Fruit fly (Drosophila melanogaster) whole organism, embryonic: ENCODE data around the gene Ugt37A3.

Experiments used
- ATbp ChIP-seq: fragments of 200-800 bp; sonication (Bioruptor generic); optimal IDR thresholded peaks from 2 replicates; lab custom pipeline; 2017; ENCODE audit warnings: missing biosample characterization, mild to moderate bottlenecking, missing genetic modification characterization, missing genetic modification reagents
- Abd-B ChIP-seq: fragments of 200-800 bp; sonication (Bioruptor generic); optimal IDR thresholded peaks from 2 replicates; lab custom pipeline; 2018; ENCODE audit warnings: missing biosample characterization, mild to moderate bottlenecking, missing genetic modification characterization, moderate library complexity
- BtbVII ChIP-seq: fragments of 200-800 bp; sonication (Bioruptor generic); optimal IDR thresholded peaks from 3 replicates; lab custom pipeline; 2017; ENCODE audit warnings: missing biosample characterization, mild to moderate bottlenecking, missing genetic modification characterization
- CG11093 ChIP-seq: fragments of 200-800 bp; sonication (Bioruptor generic); IDR thresholded peaks from 3 replicates; pipeline ENCODE4 v1.3.6; 2022; ENCODE audit warnings: missing biosample characterization, missing genetic modification characterization
- CG12299 ChIP-seq: fragments of 200-800 bp; sonication (Bioruptor generic); optimal IDR thresholded peaks from 2 replicates; lab custom pipeline; 2018; ENCODE audit warnings: missing biosample characterization, mild to moderate bottlenecking, missing genetic modification characterization
- CG13775 ChIP-seq: fragments of 200-800 bp; sonication (Bioruptor generic); optimal IDR thresholded peaks from 3 replicates; lab custom pipeline; 2017; ENCODE audit warnings: missing biosample characterization, mild to moderate bottlenecking, missing genetic modification characterization
- CG14014 ChIP-seq: fragments of 200-800 bp; sonication (Bioruptor generic); IDR thresholded peaks from 2 replicates; pipeline ENCODE4 v1.3.6; 2022; ENCODE audit warnings: missing biosample characterization, missing genetic modification characterization
- CG14710 ChIP-seq: fragments of 200-800 bp; sonication (Bioruptor generic); optimal IDR thresholded peaks from 3 replicates; lab custom pipeline; 2019; ENCODE audit warnings: missing biosample characterization, mild to moderate bottlenecking, missing genetic modification characterization, moderate library complexity
- CG14860 ChIP-seq: fragments of 200-800 bp; sonication (Bioruptor generic); IDR thresholded peaks from 3 replicates; pipeline ENCODE4 v1.3.6; 2022; ENCODE audit warnings: missing biosample characterization, missing genetic modification characterization; ENCODE audit not compliant: partially characterized antibody
- CG15011 ChIP-seq: fragments of 200-800 bp; sonication (Bioruptor generic); optimal IDR thresholded peaks from 3 replicates; lab custom pipeline; 2018; ENCODE audit warnings: missing biosample characterization, mild to moderate bottlenecking, missing genetic modification characterization
- CG15696 ChIP-seq: fragments of 200-800 bp; sonication (Bioruptor generic); optimal IDR thresholded peaks from 2 replicates; lab custom pipeline; 2019; ENCODE audit warnings: missing biosample characterization, mild to moderate bottlenecking, missing genetic modification characterization, moderate library complexity
- CG17568 ChIP-seq: fragments of 200-800 bp; sonication (Bioruptor generic); optimal IDR thresholded peaks from 2 replicates; lab custom pipeline; 2018; ENCODE audit warnings: missing biosample characterization, mild to moderate bottlenecking, missing genetic modification characterization, moderate library complexity
- CG3163 ChIP-seq: fragments of 200-800 bp; sonication (Bioruptor generic); optimal IDR thresholded peaks from 3 replicates; lab custom pipeline; 2016; ENCODE audit warnings: missing biosample characterization, missing genetic modification characterization
- CG32767 ChIP-seq: fragments of 200-800 bp; sonication (Bioruptor generic); IDR thresholded peaks from 2 replicates; pipeline ENCODE4 v1.3.6; 2022; ENCODE audit warnings: missing biosample characterization, missing genetic modification characterization
- CG3847 ChIP-seq: fragments of 200-800 bp; sonication (Bioruptor generic); IDR thresholded peaks from 2 replicates; pipeline ENCODE4 v1.3.6; 2022; ENCODE audit warnings: missing biosample characterization, missing genetic modification characterization
- CG42726 ChIP-seq: fragments of 200-800 bp; sonication (Bioruptor generic); IDR thresholded peaks from 2 replicates; pipeline ENCODE4 v1.3.6; 2022; ENCODE audit warnings: missing biosample characterization, missing genetic modification characterization; ENCODE audit not compliant: partially characterized antibody
- CG4282 ChIP-seq: fragments of 200-800 bp; sonication (Bioruptor generic); optimal IDR thresholded peaks from 2 replicates; lab custom pipeline; 2016; ENCODE audit warnings: missing biosample characterization, missing genetic modification characterization
- CG6854 ChIP-seq: fragments of 200-800 bp; sonication (Bioruptor generic); optimal IDR thresholded peaks from 3 replicates; lab custom pipeline; 2017; ENCODE audit warnings: missing biosample characterization, mild to moderate bottlenecking, missing genetic modification characterization
- CG7357 ChIP-seq: fragments of 200-800 bp; sonication (Bioruptor generic); IDR thresholded peaks from 3 replicates; pipeline ENCODE4 v1.3.6; 2022; ENCODE audit warnings: missing biosample characterization, missing genetic modification characterization
- CG9437 ChIP-seq: fragments of 200-800 bp; sonication (Bioruptor generic); optimal IDR thresholded peaks from 2 replicates; lab custom pipeline; 2018; ENCODE audit warnings: missing biosample characterization, mild to moderate bottlenecking, missing genetic modification characterization
- D19B ChIP-seq: fragments of 200-800 bp; sonication (Bioruptor generic); optimal IDR thresholded peaks from 2 replicates; lab custom pipeline; 2017; ENCODE audit warnings: missing biosample characterization, mild to moderate bottlenecking, missing genetic modification characterization
- Dip2 ChIP-seq: fragments of 200-800 bp; sonication (Bioruptor generic); IDR thresholded peaks from 2 replicates; pipeline ENCODE4 v1.3.6; 2022; ENCODE audit warnings: missing biosample characterization, missing genetic modification characterization
- Fer2 ChIP-seq: fragments of 200-800 bp; sonication (Bioruptor generic); optimal IDR thresholded peaks from 2 replicates; lab custom pipeline; 2018; ENCODE audit warnings: missing biosample characterization, mild to moderate bottlenecking, missing genetic modification characterization, moderate library complexity
- Fer3 ChIP-seq: fragments of 200-800 bp; sonication (Bioruptor generic); optimal IDR thresholded peaks from 2 replicates; lab custom pipeline; 2018; ENCODE audit warnings: missing biosample characterization, mild to moderate bottlenecking, missing genetic modification characterization, moderate library complexity
- HLH54F ChIP-seq: fragments of 200-800 bp; sonication (Bioruptor generic); optimal IDR thresholded peaks from 3 replicates; lab custom pipeline; 2016; ENCODE audit warnings: missing biosample characterization, missing genetic modification characterization
- HmgZ ChIP-seq: fragments of 200-800 bp; sonication (Bioruptor generic); optimal IDR thresholded peaks from 2 replicates; lab custom pipeline; 2018; ENCODE audit warnings: missing biosample characterization, mild to moderate bottlenecking, missing genetic modification characterization
- Lim3 ChIP-seq: fragments of 200-800 bp; sonication (Bioruptor generic); IDR thresholded peaks from 2 replicates; pipeline ENCODE4 v1.3.6; 2022; ENCODE audit warnings: missing biosample characterization, missing genetic modification characterization
- MBD-R2 ChIP-seq: fragments of 200-800 bp; sonication (Bioruptor generic); IDR thresholded peaks from 2 replicates; pipeline ENCODE4 v1.3.6; 2022; ENCODE audit warnings: missing biosample characterization, missing genetic modification characterization
- NC2α ChIP-seq: fragments of 200-800 bp; sonication (Bioruptor generic); optimal IDR thresholded peaks from 2 replicates; lab custom pipeline; 2016; ENCODE audit warnings: missing biosample characterization, missing genetic modification characterization
- NFAT ChIP-seq: fragments of 200-800 bp; sonication (Bioruptor generic); IDR thresholded peaks from 2 replicates; pipeline ENCODE4 v1.3.6; 2022; ENCODE audit warnings: missing biosample characterization, missing genetic modification characterization
- Ravus ChIP-seq: fragments of 200-800 bp; sonication (Bioruptor generic); IDR thresholded peaks from 2 replicates; pipeline ENCODE4 v1.3.6; 2022; ENCODE audit warnings: missing biosample characterization, missing genetic modification characterization
- Rx ChIP-seq: fragments of 200-800 bp; sonication (Bioruptor generic); IDR thresholded peaks from 2 replicates; pipeline ENCODE4 v1.3.6; 2022; ENCODE audit warnings: missing biosample characterization, missing genetic modification characterization
- TFAM ChIP-seq: fragments of 200-800 bp; sonication (Bioruptor generic); optimal IDR thresholded peaks from 2 replicates; lab custom pipeline; 2017; ENCODE audit warnings: missing biosample characterization, missing genetic modification characterization, inconsistent platforms
- Trl ChIP-seq, 3 experiments: fragments of >200 bp in 2 of 3; fragments of 200-800 bp in 1 of 3; sonication (Bioruptor generic) in 1 of 3; optimal IDR thresholded peaks; 2 replicates in 1 of 3; 3 replicates in 2 of 3; lab custom pipeline; 2016 to 2017; ENCODE audit warnings: missing biosample characterization in 1 of 3, missing genetic modification characterization in 1 of 3
- ac ChIP-seq: fragments of 200-800 bp; sonication (Bioruptor generic); optimal IDR thresholded peaks from 3 replicates; lab custom pipeline; 2017; ENCODE audit warnings: missing biosample characterization, mild to moderate bottlenecking, missing genetic modification characterization
- cato ChIP-seq: fragments of 200-800 bp; sonication (Bioruptor generic); optimal IDR thresholded peaks from 2 replicates; lab custom pipeline; 2016; ENCODE audit warnings: missing biosample characterization, missing genetic modification characterization, borderline replicate concordance
- dan ChIP-seq: fragments of 200-800 bp; sonication (Bioruptor generic); IDR thresholded peaks from 2 replicates; pipeline ENCODE4 v1.3.6; 2022; ENCODE audit warnings: missing biosample characterization, missing genetic modification characterization
- dimm ChIP-seq: fragments of 200-800 bp; sonication (Bioruptor generic); IDR thresholded peaks from 2 replicates; pipeline ENCODE4 v1.3.6; 2022; ENCODE audit warnings: missing biosample characterization, missing genetic modification characterization
- emc ChIP-seq: fragments of 200-800 bp; sonication (Bioruptor generic); optimal IDR thresholded peaks from 2 replicates; lab custom pipeline; 2016; ENCODE audit warnings: missing biosample characterization, missing genetic modification characterization
- hbn ChIP-seq: fragments of 200-800 bp; sonication (Bioruptor generic); IDR thresholded peaks from 2 replicates; pipeline ENCODE4 v1.3.6; 2022; ENCODE audit warnings: missing biosample characterization, missing genetic modification characterization; ENCODE audit not compliant: partially characterized antibody
- ken ChIP-seq: fragments of 200-800 bp; sonication (Bioruptor generic); IDR thresholded peaks from 3 replicates; pipeline ENCODE4 v1.3.6; 2022; ENCODE audit warnings: missing biosample characterization, missing genetic modification characterization
- lab ChIP-seq: fragments of 200-800 bp; sonication (Bioruptor generic); optimal IDR thresholded peaks from 3 replicates; lab custom pipeline; 2017; ENCODE audit warnings: missing biosample characterization, missing genetic modification characterization, mild to moderate bottlenecking, moderate library complexity, missing genetic modification reagents
- maf-S ChIP-seq: fragments of 200-800 bp; sonication (Bioruptor generic); optimal IDR thresholded peaks from 2 replicates; lab custom pipeline; 2016; ENCODE audit warnings: missing biosample characterization, missing genetic modification characterization
- mirr ChIP-seq: fragments of 200-800 bp; sonication (Bioruptor generic); optimal IDR thresholded peaks from 3 replicates; lab custom pipeline; 2018; ENCODE audit warnings: missing biosample characterization, mild to moderate bottlenecking, missing genetic modification characterization
- otp ChIP-seq: fragments of 200-800 bp; sonication (Bioruptor generic); IDR thresholded peaks from 3 replicates; pipeline ENCODE4, ENCODE4 v1.3.6; 2022; ENCODE audit warnings: missing biosample characterization, missing genetic modification characterization
- pb ChIP-seq: fragments of 200-800 bp; sonication (Bioruptor generic); optimal IDR thresholded peaks from 3 replicates; lab custom pipeline; 2016; ENCODE audit warnings: missing biosample characterization, missing genetic modification characterization
- schlank ChIP-seq: fragments of 200-800 bp; sonication (Bioruptor generic); optimal IDR thresholded peaks from 2 replicates; lab custom pipeline; 2018; ENCODE audit warnings: missing biosample characterization, mild to moderate bottlenecking, missing genetic modification characterization
- sisA ChIP-seq: fragments of 200-800 bp; sonication (Bioruptor generic); IDR thresholded peaks from 2 replicates; pipeline ENCODE4 v1.3.6; 2022; ENCODE audit warnings: missing biosample characterization, missing genetic modification characterization
- so ChIP-seq: fragments of 200-800 bp; sonication (Bioruptor generic); IDR thresholded peaks from 3 replicates; pipeline ENCODE4 v1.3.6; 2022; ENCODE audit warnings: missing biosample characterization, missing genetic modification characterization
- stc ChIP-seq: fragments of 200-800 bp; sonication (Bioruptor generic); IDR thresholded peaks from 2 replicates; pipeline ENCODE4 v1.3.6; 2022; ENCODE audit warnings: missing biosample characterization, missing genetic modification characterization
- ttk ChIP-seq: fragments of 200-800 bp; sonication (Bioruptor generic); IDR thresholded peaks from 2 replicates; pipeline ENCODE4 v2.1.2; 2022; ENCODE audit warnings: missing biosample characterization, missing genetic modification characterization

Ugt37A3 gene

DNA sequence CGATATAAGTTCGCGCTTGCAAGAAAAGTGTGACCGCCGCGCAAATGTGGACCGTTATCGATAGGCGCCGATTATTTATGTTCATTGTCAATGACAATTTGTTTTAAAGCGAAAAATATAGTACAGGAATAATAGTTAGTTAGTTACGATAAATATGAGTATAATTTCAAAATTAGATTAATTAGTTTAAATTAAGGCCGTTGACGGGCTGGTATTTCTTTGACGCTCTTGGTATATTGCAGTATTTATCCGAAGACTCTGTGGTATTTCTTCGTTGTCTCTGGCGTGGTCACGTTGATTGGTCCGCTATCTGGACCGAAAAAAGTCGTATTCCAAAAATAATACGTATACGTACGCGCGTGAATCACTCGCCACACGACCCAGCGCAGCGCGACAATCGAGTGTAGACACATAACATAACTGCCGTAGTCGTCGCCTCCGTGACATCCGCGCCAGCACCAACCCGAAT, 45.9 kb downstream of the Ugt37A3 start (continued):
- TF ChIP-seq CG32767 (GFP tag; lab: Robert Waterston, UW) (peak; percentile 45; the same call in 1 of the 2 replicates), schlank (tag; lab: Kevin White, UChicago) (no peak), cato (GFP tag; lab: Kevin White, UChicago) (no peak), ac (GFP tag; lab: Kevin White, UChicago) (no peak), CG17568 (GFP tag; lab: Kevin White, UChicago) (no peak), TFAM (GFP tag; lab: Kevin White, UChicago) (no peak), emc (no peak), CG14710 (peak; percentile 65), CG11093 (GFP tag; lab: Robert Waterston, UW) (no peak), MBD-R2 (GFP tag; lab: Robert Waterston, UW) (peak; percentile 41; the same call in 1 of the 2 replicates), CG42726 (GFP tag; lab: Robert Waterston, UW) (no peak; the same call in 1 of the 2 replicates), CG14014 (GFP tag; lab: Robert Waterston, UW) (no peak), CG15696 (tag; lab: Kevin White, UChicago) (no peak), CG13775 (GFP tag; lab: Kevin White, UChicago) (peak; percentile 10), CG9437 (no peak), NC2α (GFP tag; lab: Kevin White, UChicago) (no peak), dan (GFP tag; lab: Robert Waterston, UW) (no peak), ATbp (no peak), dimm (GFP tag; lab: Robert Waterston, UW) (no peak), Ravus (no peak), mirr (no peak), CG3847 (GFP tag; lab: Robert Waterston, UW) (no peak; the same call in 1 of the 2 replicates), Fer3 (tag; lab: Kevin White, UChicago) (no peak), BtbVII (GFP tag; lab: Kevin White, UChicago) (peak; percentile 16), pb (GFP tag; lab: Kevin White, UChicago) (no peak), CG15011 (GFP tag; lab: Kevin White, UChicago) (no peak), HLH54F (no peak), Abd-B (GFP tag; lab: Kevin White, UChicago) (no peak), Dip2 (GFP tag; lab: Robert Waterston, UW) (no peak), Rx (GFP tag; lab: Robert Waterston, UW) (no peak), maf-S (GFP tag; lab: Kevin White, UChicago) (no peak), CG12299 (tag; lab: Kevin White, UChicago) (peak; percentile 12), ttk (no peak), so (GFP tag; lab: Robert Waterston, UW) (no peak), D19B (GFP tag; lab: Kevin White, UChicago) (no peak), CG4282 (GFP tag; lab: Kevin White, UChicago) (no peak), stc (GFP tag; lab: Robert Waterston, UW) (no peak), Trl (optimal IDR thresholded peaks at IDR 0.05; lab: Kevin White, UChicago) (no peak), Trl (GFP tag; optimal IDR thresholded peaks at IDR 0.05; lab: Kevin White, UChicago) (no peak), sisA (GFP tag; lab: Robert Waterston, UW) (no peak), CG14860 (GFP tag; lab: Robert Waterston, UW) (peak; percentile 46; the same call in 2 of the 3 replicates), CG7357 (GFP tag; lab: Robert Waterston, UW) (no peak), ken (no peak), CG3163 (GFP tag; lab: Kevin White, UChicago) (no peak), hbn (GFP tag; lab: Robert Waterston, UW) (0 out of 2 replicates have a peak, but pooled peaks have one; percentile 31), Fer2 (tag; lab: Kevin White, UChicago) (no peak), otp (GFP tag; lab: Robert Waterston, UW) (no peak), lab (GFP tag; lab: Kevin White, UChicago) (no peak), CG6854 (no peak), Lim3 (GFP tag; lab: Robert Waterston, UW) (no peak), NFAT (GFP tag; lab: Robert Waterston, UW) (no peak), HmgZ (tag; lab: Kevin White, UChicago) (peak; percentile 45)
